Worm (Caenorhabditis elegans) whole organism, L1 larva: ENCODE measurements around the gene F49E12.10.
"Not testable (repeated sequence)": the region's sequence is repeated elsewhere in the genome, so short reads cannot be mapped to it uniquely, and the experiment has no call there.

Source experiments
- aly-2 ChIP-seq: fragments of 150-350 bp; optimal IDR thresholded peaks from 2 replicates; lab custom pipeline; 2014; ENCODE audit warnings: missing biosample characterization, missing genetic modification characterization
- blmp-1 ChIP-seq: fragments of 150-350 bp; optimal IDR thresholded peaks from 2 replicates; lab custom pipeline; 2014; ENCODE audit warnings: missing biosample characterization, missing genetic modification characterization
- dpl-1 ChIP-seq, 3 experiments: fragments of 150-350 bp in 2 of 3; sonication (generic microtip) in 1 of 3; optimal IDR thresholded peaks; 2 replicates each; lab custom pipeline; 2014 to 2017; ENCODE audit warnings: missing biosample characterization in 3 of 3, missing genetic modification characterization in 3 of 3, missing genetic modification reagents in 3 of 3
- nhr-77 ChIP-seq: fragments of 150-350 bp; optimal IDR thresholded peaks from 2 replicates; lab custom pipeline; 2014; ENCODE audit warnings: missing biosample characterization, missing genetic modification characterization
- rnt-1 ChIP-seq: sonication (generic microtip); optimal IDR thresholded peaks from 2 replicates; lab custom pipeline; 2016; ENCODE audit warnings: mild to moderate bottlenecking, missing genetic modification characterization, moderate library complexity, missing compliant biosample characterization

DNA sequence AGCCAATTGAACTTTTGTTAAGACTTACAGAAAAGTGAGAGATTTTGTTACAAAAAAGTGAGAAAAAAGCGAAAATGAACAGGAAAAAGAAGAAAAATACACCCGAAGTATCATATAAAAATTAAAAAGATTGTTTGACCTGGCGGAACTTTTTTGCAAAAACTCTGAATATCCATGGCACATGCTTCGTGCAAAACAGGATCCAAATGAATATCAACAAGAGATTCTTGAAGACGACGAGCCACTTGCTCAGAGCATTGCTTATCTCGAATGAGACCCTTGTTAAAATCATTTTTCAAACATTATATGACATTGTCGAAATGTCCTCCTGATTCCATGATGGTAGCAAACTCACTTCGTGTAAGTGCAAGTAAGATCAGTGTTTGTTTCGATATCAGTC lies 28.9 kb downstream of the F49E12.10 start, which contains the start of gene F14E5.8:
- not testable (repeated sequence) for TF ChIP-seq blmp-1 (tag; lab: Kevin White, UChicago); rnt-1 (tag; lab: Kevin White, UChicago); aly-2 (tag; lab: Kevin White, UChicago); nhr-77; dpl-1 (GFP tag; optimal IDR thresholded peaks at IDR 0.05; lab: Kevin White, UChicago)
